Fruit fly (Drosophila melanogaster): ENCODE results near the gene ttm2.

ttm2 gene

DNA sequence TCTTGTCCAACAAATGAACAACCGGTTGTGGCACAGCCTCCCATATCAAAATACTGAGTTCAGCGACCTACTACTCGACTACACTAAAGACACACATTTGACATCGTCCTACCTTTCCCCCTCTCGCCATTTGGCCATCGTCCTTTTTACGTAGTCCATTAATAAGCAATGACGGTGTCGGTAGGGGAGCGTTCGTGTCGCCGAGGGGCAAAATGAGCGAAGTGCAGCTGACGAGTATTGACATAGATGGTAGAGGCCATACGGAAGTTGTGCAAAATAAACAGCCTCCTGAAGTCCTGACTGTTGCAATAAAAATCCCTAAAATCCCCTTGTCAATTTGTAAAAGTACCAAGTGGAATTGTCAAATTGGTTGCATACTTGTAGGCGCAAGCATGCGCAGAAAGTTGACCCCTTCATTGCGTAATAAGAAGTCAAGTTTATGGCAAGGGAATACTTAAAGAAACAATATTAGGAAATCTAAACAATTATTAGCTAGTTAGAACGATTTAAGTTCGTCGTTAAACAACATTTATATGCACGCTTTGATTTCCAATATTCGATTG is 16.7 kb downstream of the ttm2 start:
- TF ChIP-seq ERR (GFP tag; optimal IDR thresholded peaks at IDR 0.05) (no peak), Blimp-1 (GFP tag; optimal IDR thresholded peaks at IDR 0.05) (no peak), Hr39 (optimal IDR thresholded peaks at IDR 0.05) (no peak), sob (GFP tag; IDR thresholded peaks at IDR 0.05) (no peak), CG31388 (GFP tag; optimal IDR thresholded peaks at IDR 0.05) (no peak), CG12236 (GFP tag; optimal IDR thresholded peaks at IDR 0.05) (no peak), abd-A (tag; optimal IDR thresholded peaks at IDR 0.05) (peak; percentile 67), CG6683 (GFP tag; optimal IDR thresholded peaks at IDR 0.05) (no peak), pan (optimal IDR thresholded peaks at IDR 0.05) (no peak), pan (GFP tag; optimal IDR thresholded peaks at IDR 0.05 in 1 of 2, IDR thresholded peaks at IDR 0.05 in 1 of 2) (no peak), CG4730 (GFP tag; IDR thresholded peaks at IDR 0.05) (no peak), pros (GFP tag; optimal IDR thresholded peaks at IDR 0.05) (peak; percentile 0), CG34422 (GFP tag; IDR thresholded peaks at IDR 0.05) (no peak), CG8924 (tag; optimal IDR thresholded peaks at IDR 0.05) (no peak), tll (GFP tag; optimal IDR thresholded peaks at IDR 0.05) (peak in 1 of 2 experiments; percentile 64), Adf1 (GFP tag; IDR thresholded peaks at IDR 0.05) (no peak), yki (optimal IDR thresholded peaks at IDR 0.05) (no peak), ken (GFP tag; IDR thresholded peaks at IDR 0.05) (0 out of 3 replicates have a peak, but pooled peaks have one; percentile 41), CG8290 (GFP tag; optimal IDR thresholded peaks at IDR 0.05) (no peak), CG8290 (tag; optimal IDR thresholded peaks at IDR 0.05) (peak in 1 of 2 experiments; percentile 27), CG1233 (GFP tag; optimal IDR thresholded peaks at IDR 0.05) (no peak), vvl (GFP tag; IDR thresholded peaks at IDR 0.05) (no peak), Vsx1 (GFP tag; optimal IDR thresholded peaks at IDR 0.05) (no peak), Lhr (GFP tag; optimal IDR thresholded peaks at IDR 0.05) (no peak), CG7357 (GFP tag; IDR thresholded peaks at IDR 0.05) (no peak), CG9932 (GFP tag; IDR thresholded peaks at IDR 0.05) (no peak), ftz-f1 (GFP tag; optimal IDR thresholded peaks at IDR 0.05) (no peak), CG15479 (GFP tag; optimal IDR thresholded peaks at IDR 0.05) (peak; percentile 72), CG30431 (GFP tag; optimal IDR thresholded peaks at IDR 0.05) (no peak), Kr (GFP tag; optimal IDR thresholded peaks at IDR 0.05) (peak; percentile 41), crol (GFP tag; IDR thresholded peaks at IDR 0.05) (0 out of 2 replicates have a peak, but pooled peaks have one; percentile 9), bbx (GFP tag; IDR thresholded peaks at IDR 0.05; ENCODE audit: partially characterized antibody) (0 out of 2 replicates have a peak, but pooled peaks have one; percentile 16), HmgD (GFP tag; optimal IDR thresholded peaks at IDR 0.05) (no peak), Hr78 (GFP tag; optimal IDR thresholded peaks at IDR 0.05) (peak in 1 of 2 experiments; percentile 100), sr (GFP tag; IDR thresholded peaks at IDR 0.05) (no peak), MTF-1 (GFP tag; optimal IDR thresholded peaks at IDR 0.05; ENCODE audit: borderline replicate concordance) (no peak), z (GFP tag; IDR thresholded peaks at IDR 0.05) (no peak), Spps (tag; optimal IDR thresholded peaks at IDR 0.05) (no peak), CG10366 (GFP tag; IDR thresholded peaks at IDR 0.05) (no peak), YL-1 (GFP tag; optimal IDR thresholded peaks at IDR 0.05) (no peak), CG8388 (GFP tag; optimal IDR thresholded peaks at IDR 0.05) (no peak), CG2199 (GFP tag; IDR thresholded peaks at IDR 0.05) (no peak), Deaf1 (tag; optimal IDR thresholded peaks at IDR 0.05) (peak; percentile 53), fd3F (GFP tag; optimal IDR thresholded peaks at IDR 0.05) (no peak), tup (GFP tag; optimal IDR thresholded peaks at IDR 0.05) (no peak), br (optimal IDR thresholded peaks at IDR 0.05) (no peak), NfI (GFP tag; optimal IDR thresholded peaks at IDR 0.05) (no peak), Pdp1 (GFP tag; optimal IDR thresholded peaks at IDR 0.05) (peak in 1 of 2 experiments; percentile 100), usp (GFP tag; optimal IDR thresholded peaks at IDR 0.05) (no peak), CG18619 (GFP tag; optimal IDR thresholded peaks at IDR 0.05) (no peak), CG14014 (GFP tag; IDR thresholded peaks at IDR 0.05) (no peak), CG3838 (GFP tag; optimal IDR thresholded peaks at IDR 0.05) (no peak)
